Worm (Caenorhabditis elegans) whole organism, young adult: ENCODE results near the gene cdh-5.

Source experiments
- B0019.2 ChIP-seq: fragments of 200-800 bp; sonication (Bioruptor generic); conservative IDR thresholded peaks from 2 replicates; pipeline ENCODE4 v1.3.6; 2022; ENCODE audit warnings: missing genetic modification reagents, missing genetic modification characterization, missing compliant biosample characterization
- B0336.3 ChIP-seq: fragments of 200-800 bp; sonication (Bioruptor generic); IDR thresholded peaks from 2 replicates; pipeline ENCODE4 v1.3.6; 2022; ENCODE audit warnings: missing genetic modification characterization, missing compliant biosample characterization
- D2030.7 ChIP-seq: fragments of 200-800 bp; sonication (Bioruptor generic); IDR thresholded peaks from 2 replicates; pipeline ENCODE4 v1.3.6; 2022; ENCODE audit warnings: missing genetic modification reagents, missing genetic modification characterization, missing compliant biosample characterization
- F33H1.4 ChIP-seq: fragments of 200-800 bp; sonication (Bioruptor generic); IDR thresholded peaks from 2 replicates; pipeline ENCODE4 v1.3.6; 2022; ENCODE audit warnings: missing genetic modification reagents, missing genetic modification characterization, missing compliant biosample characterization
- F39B2.1 ChIP-seq: fragments of 200-800 bp; sonication (Bioruptor generic); IDR thresholded peaks from 2 replicates; pipeline ENCODE4 v1.3.6; 2022; ENCODE audit warnings: missing genetic modification reagents, missing genetic modification characterization, missing compliant biosample characterization
- T07F8.4 ChIP-seq: sonication (generic microtip); optimal IDR thresholded peaks from 2 replicates; lab custom pipeline; 2016; ENCODE audit warnings: mild to moderate bottlenecking, missing genetic modification characterization, moderate library complexity, missing compliant biosample characterization
- T26A5.8 ChIP-seq: sonication (generic microtip); optimal IDR thresholded peaks from 2 replicates; lab custom pipeline; 2016; ENCODE audit warnings: missing genetic modification characterization, missing compliant biosample characterization
- Y95B8A.8 ChIP-seq: fragments of 200-800 bp; sonication (Bioruptor generic); IDR thresholded peaks from 2 replicates; pipeline ENCODE4 v1.3.6; 2022; ENCODE audit warnings: missing genetic modification reagents, missing genetic modification characterization, missing compliant biosample characterization
- aptf-3 ChIP-seq: fragments of 200-800 bp; sonication (Bioruptor generic); IDR thresholded peaks from 2 replicates; pipeline ENCODE4 v1.3.6; 2022; ENCODE audit warnings: missing genetic modification characterization, missing compliant biosample characterization
- attf-3 ChIP-seq: fragments of 200-800 bp; sonication (Bioruptor generic); conservative IDR thresholded peaks from 2 replicates; pipeline ENCODE4 v1.3.6; 2022; ENCODE audit warnings: missing genetic modification reagents, missing genetic modification characterization, missing compliant biosample characterization
- attf-5 ChIP-seq: fragments of 200-800 bp; sonication (Bioruptor generic); optimal IDR thresholded peaks from 2 replicates; lab custom pipeline; 2018; ENCODE audit warnings: mild to moderate bottlenecking, missing genetic modification characterization, missing compliant biosample characterization
- cebp-1 ChIP-seq, 2 experiments: fragments of 200-800 bp in 1 of 2; sonication (Bioruptor generic) in 1 of 2; sonication (generic microtip) in 1 of 2; IDR thresholded peaks in 1 of 2; optimal IDR thresholded peaks in 1 of 2; 2 replicates each; pipeline versions ENCODE4 v1.3.6 to Lab custom; 2017 to 2022; ENCODE audit warnings: missing compliant biosample characterization in 2 of 2, missing genetic modification characterization in 2 of 2, mild to moderate bottlenecking in 1 of 2, missing genetic modification reagents in 1 of 2, moderate library complexity in 1 of 2
- ceh-27 ChIP-seq: fragments of 200-800 bp; sonication (Bioruptor generic); optimal IDR thresholded peaks from 2 replicates; lab custom pipeline; 2018; ENCODE audit warnings: mild to moderate bottlenecking, missing genetic modification characterization, moderate library complexity, missing compliant biosample characterization
- dpl-1 ChIP-seq: fragments of 150-350 bp; optimal IDR thresholded peaks from 2 replicates; lab custom pipeline; 2014; ENCODE audit warnings: missing biosample characterization, missing genetic modification reagents, missing genetic modification characterization
- efl-1 ChIP-seq: fragments of 150-350 bp; optimal IDR thresholded peaks from 2 replicates; lab custom pipeline; 2014; ENCODE audit warnings: missing biosample characterization, missing genetic modification reagents, missing genetic modification characterization
- fkh-3 ChIP-seq: sonication (generic microtip); optimal IDR thresholded peaks from 2 replicates; lab custom pipeline; 2016; ENCODE audit warnings: mild to moderate bottlenecking, missing genetic modification characterization, missing compliant biosample characterization
- lag-1 ChIP-seq: fragments of 200-800 bp; sonication (Bioruptor generic); IDR thresholded peaks from 2 replicates; pipeline ENCODE4 v1.3.6; 2022; ENCODE audit warnings: missing genetic modification reagents, missing genetic modification characterization, missing compliant biosample characterization
- lsl-1 ChIP-seq: fragments of 200-800 bp; sonication (Bioruptor generic); optimal IDR thresholded peaks from 2 replicates; lab custom pipeline; 2018; ENCODE audit warnings: mild to moderate bottlenecking, missing genetic modification characterization, moderate library complexity, missing compliant biosample characterization
- madf-6 ChIP-seq: fragments of 200-800 bp; sonication (Bioruptor generic); IDR thresholded peaks from 2 replicates; pipeline ENCODE4 v1.3.6; 2022; ENCODE audit warnings: missing genetic modification reagents, missing genetic modification characterization, missing compliant biosample characterization
- madf-8 ChIP-seq: fragments of 200-800 bp; sonication (Bioruptor generic); conservative IDR thresholded peaks from 2 replicates; pipeline ENCODE4 v1.3.6; 2022; ENCODE audit warnings: missing genetic modification reagents, missing genetic modification characterization, missing compliant biosample characterization
- mcd-1 ChIP-seq: fragments of 200-800 bp; sonication (Bioruptor generic); IDR thresholded peaks from 2 replicates; pipeline ENCODE4 v1.3.6; 2022; ENCODE audit warnings: missing genetic modification reagents, missing genetic modification characterization, missing compliant biosample characterization
- nhr-120 ChIP-seq: fragments of 200-800 bp; sonication (Bioruptor generic); IDR thresholded peaks from 2 replicates; pipeline ENCODE4 v1.3.6; 2022; ENCODE audit warnings: missing genetic modification characterization, missing compliant biosample characterization
- nhr-90 ChIP-seq: sonication (generic microtip); optimal IDR thresholded peaks from 2 replicates; lab custom pipeline; 2016; ENCODE audit warnings: missing genotype, mild to moderate bottlenecking, missing genetic modification characterization, missing compliant biosample characterization
- snpc-1.1 ChIP-seq: sonication (generic microtip); optimal IDR thresholded peaks from 2 replicates; lab custom pipeline; 2017; ENCODE audit warnings: missing genetic modification characterization, mild to moderate bottlenecking, missing compliant biosample characterization, antibody characterized with exemption, moderate library complexity, missing genotype, missing genetic modification reagents; ENCODE audit not compliant: insufficient read depth
- snpc-1.3 ChIP-seq: sonication (generic microtip); optimal IDR thresholded peaks from 2 replicates; lab custom pipeline; 2017; ENCODE audit warnings: missing genetic modification characterization, mild to moderate bottlenecking, missing compliant biosample characterization, antibody characterized with exemption, moderate library complexity, missing genotype, missing genetic modification reagents; ENCODE audit not compliant: insufficient read depth
- snpc-3.4 ChIP-seq: sonication (generic microtip); optimal IDR thresholded peaks from 2 replicates; lab custom pipeline; 2017; ENCODE audit warnings: missing genetic modification characterization, mild to moderate bottlenecking, missing compliant biosample characterization, antibody characterized with exemption, moderate library complexity, missing genotype, missing genetic modification reagents
- sptf-2 ChIP-seq: fragments of 200-800 bp; sonication (Bioruptor generic); optimal IDR thresholded peaks from 2 replicates; lab custom pipeline; 2018; ENCODE audit warnings: mild to moderate bottlenecking, missing genetic modification characterization, missing compliant biosample characterization
- tlf-1 ChIP-seq: fragments of 200-800 bp; sonication (Bioruptor generic); optimal IDR thresholded peaks from 2 replicates; lab custom pipeline; 2018; ENCODE audit warnings: mild to moderate bottlenecking, missing genetic modification characterization, missing compliant biosample characterization
- unc-62 ChIP-seq: fragments of 150-350 bp; optimal IDR thresholded peaks from 2 replicates; lab custom pipeline; 2014; ENCODE audit warnings: missing biosample characterization, missing genetic modification reagents, missing genetic modification characterization
- xnd-1 ChIP-seq: sonication (generic microtip); optimal IDR thresholded peaks from 2 replicates; lab custom pipeline; 2016; ENCODE audit warnings: missing genotype, missing genetic modification reagents, missing genetic modification characterization, missing compliant biosample characterization
- zfh-2 ChIP-seq: fragments of 200-800 bp; sonication (Bioruptor generic); conservative IDR thresholded peaks from 2 replicates; pipeline ENCODE4 v1.3.6; 2022; ENCODE audit warnings: missing genetic modification reagents, missing genetic modification characterization, missing compliant biosample characterization
- ztf-18 ChIP-seq: sonication (generic microtip); optimal IDR thresholded peaks from 2 replicates; lab custom pipeline; 2016; ENCODE audit warnings: missing genotype, mild to moderate bottlenecking, missing genetic modification characterization, missing compliant biosample characterization
- ztf-6 ChIP-seq: fragments of 200-800 bp; sonication (Bioruptor generic); IDR thresholded peaks from 2 replicates; pipeline ENCODE4 v1.3.6; 2022; ENCODE audit warnings: missing genetic modification reagents, missing genetic modification characterization, missing compliant biosample characterization

Gene cdh-5

ce11 chrIV:8723720-8724119, 55.0 kb downstream of the cdh-5 start, which contains the start of gene F21D5.9:
Gene F21D5.9 (plus strand): TSS chrIV:8724020.
- no peak for TF ChIP-seq T07F8.4 (tag; lab: Kevin White, UChicago)
- TF ChIP-seq snpc-1.1 (tag; lab: Kevin White, UChicago), result no peak
- TF ChIP-seq attf-5 (GFP tag; lab: Kevin White, UChicago), result no peak
- no peak for TF ChIP-seq mcd-1
- TF ChIP-seq ztf-6 (GFP tag; lab: Robert Waterston, UW), result no peak
- TF ChIP-seq zfh-2, result no peak
- TF ChIP-seq F39B2.1, result no peak
- TF ChIP-seq B0019.2 (GFP tag; lab: Robert Waterston, UW), result no peak
- TF ChIP-seq aptf-3, result no peak
- TF ChIP-seq snpc-3.4 (tag; lab: Kevin White, UChicago), result no peak
- TF ChIP-seq ztf-18 (tag; lab: Kevin White, UChicago), result no peak

- TF ChIP-seq unc-62, result no peak
- no peak for TF ChIP-seq sptf-2
- no peak for TF ChIP-seq T26A5.8
- no peak for TF ChIP-seq Y95B8A.8 (GFP tag; lab: Robert Waterston, UW)
- TF ChIP-seq cebp-1 (GFP tag; IDR thresholded peaks at IDR 0.05; lab: Robert Waterston, UW), result no peak
- TF ChIP-seq cebp-1 (tag; optimal IDR thresholded peaks at IDR 0.05; lab: Kevin White, UChicago), result no peak
- TF ChIP-seq ceh-27, result no peak
- TF ChIP-seq madf-8 (GFP tag; lab: Robert Waterston, UW), result peak; percentile 82
- no peak for TF ChIP-seq lag-1
- TF ChIP-seq nhr-90 (tag; lab: Kevin White, UChicago), result no peak
- TF ChIP-seq xnd-1, result peak; percentile 59
- no peak for TF ChIP-seq snpc-1.3 (tag; lab: Kevin White, UChicago)
- TF ChIP-seq B0336.3, result no peak
- TF ChIP-seq efl-1 (GFP tag; lab: Kevin White, UChicago), result peak; percentile 44
- peak; percentile 22 for TF ChIP-seq dpl-1
- TF ChIP-seq lsl-1 (GFP tag; lab: Kevin White, UChicago), result peak; percentile 78
- 0 out of 2 replicates have a peak, but pooled peaks have one; percentile 35 for TF ChIP-seq D2030.7 (GFP tag; lab: Robert Waterston, UW)
- no peak for TF ChIP-seq nhr-120 (GFP tag; lab: Robert Waterston, UW)
- TF ChIP-seq madf-6, result peak; percentile 87
- no peak for TF ChIP-seq tlf-1 (GFP tag; lab: Kevin White, UChicago)
- no peak for TF ChIP-seq fkh-3
- peak; percentile 83 for TF ChIP-seq F33H1.4 (GFP tag; lab: Robert Waterston, UW)
- no peak for TF ChIP-seq ztf-18 (tag; lab: Kevin White, UChicago)
- no peak for TF ChIP-seq zfh-2
- TF ChIP-seq, all 124 proteins: peak for 8
Observed at ce11 chrIV:8724907-8725306, 56.2 kb downstream of the cdh-5 start.

ce11 chrIV:8725345-8725744, 56.6 kb downstream of the cdh-5 start, which contains the start of gene pgm-3:
Gene pgm-3 (plus strand): TSS chrIV:8725722.
- TF ChIP-seq attf-3 (GFP tag; lab: Robert Waterston, UW), result peak; percentile 75
- TF ChIP-seq snpc-1.1 (tag; lab: Kevin White, UChicago), result no peak
